Worm (Caenorhabditis elegans) whole organism, L4/young adult: ENCODE measurements around the gene C15C7.6.

Experiments used
- W03F9.2 ChIP-seq: fragments of 150-350 bp; optimal IDR thresholded peaks from 2 replicates; lab custom pipeline; 2014; ENCODE audit warnings: missing biosample characterization, missing genetic modification characterization
- dao-5 ChIP-seq: sonication (generic microtip); optimal IDR thresholded peaks from 2 replicates; lab custom pipeline; 2016; ENCODE audit warnings: missing genotype, missing genetic modification characterization, moderate library complexity, missing compliant biosample characterization
- him-1 ChIP-seq: sonication (generic microtip); optimal IDR thresholded peaks from 2 replicates; lab custom pipeline; 2016; ENCODE audit warnings: missing genotype, missing genetic modification reagents, missing genetic modification characterization, missing compliant biosample characterization

DNA sequence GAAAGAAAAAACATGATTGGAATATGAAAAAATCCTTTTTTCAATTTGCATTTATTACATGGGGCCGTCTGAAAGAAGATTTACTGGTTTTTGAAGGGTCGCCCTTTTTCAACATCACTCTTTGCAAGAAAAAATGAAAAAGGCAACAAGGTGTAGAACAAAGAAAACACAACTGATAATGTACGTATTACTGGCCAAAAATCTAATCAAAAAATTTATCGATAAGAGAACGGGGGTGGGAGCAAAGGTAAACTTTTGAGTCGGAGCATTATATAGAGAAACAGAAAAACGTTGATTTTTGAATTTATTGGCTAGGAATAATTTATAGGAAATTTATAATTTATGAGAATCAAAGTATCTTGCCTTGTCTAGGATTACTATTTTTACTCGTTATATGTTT lies 11.5 kb upstream of the C15C7.6 start:
- TF ChIP-seq him-1 (tag; lab: Kevin White, UChicago) (no peak), dao-5 (no peak), W03F9.2 (tag; lab: Kevin White, UChicago) (no peak)
